Worm (Caenorhabditis elegans): ENCODE data around the gene hsp-12.6.

Gene hsp-12.6

ce11 chrIV:9477135-9477928 is 30.3 kb upstream of the hsp-12.6 start, which contains the start of gene wrt-3 (continued):
- peak; percentile 59 for TF ChIP-seq tlf-1 (GFP tag; optimal IDR thresholded peaks at IDR 0.05)
- TF ChIP-seq lin-54 (GFP tag; optimal IDR thresholded peaks at IDR 0.05) = peak; percentile 75
- peak; percentile 73 for TF ChIP-seq D2030.7 (GFP tag; IDR thresholded peaks at IDR 0.05)
- no peak for TF ChIP-seq nfyb-1 (GFP tag; IDR thresholded peaks at IDR 0.05)
- TF ChIP-seq zfh-2 (GFP tag; conservative IDR thresholded peaks at IDR 0.05) = no peak
- TF ChIP-seq ceh-91 (GFP tag; IDR thresholded peaks at IDR 0.05) = no peak
- peak; percentile 96 for TF ChIP-seq snpc-1.3 (tag; optimal IDR thresholded peaks at IDR 0.05; ENCODE audit: insufficient read depth)

DNA sequence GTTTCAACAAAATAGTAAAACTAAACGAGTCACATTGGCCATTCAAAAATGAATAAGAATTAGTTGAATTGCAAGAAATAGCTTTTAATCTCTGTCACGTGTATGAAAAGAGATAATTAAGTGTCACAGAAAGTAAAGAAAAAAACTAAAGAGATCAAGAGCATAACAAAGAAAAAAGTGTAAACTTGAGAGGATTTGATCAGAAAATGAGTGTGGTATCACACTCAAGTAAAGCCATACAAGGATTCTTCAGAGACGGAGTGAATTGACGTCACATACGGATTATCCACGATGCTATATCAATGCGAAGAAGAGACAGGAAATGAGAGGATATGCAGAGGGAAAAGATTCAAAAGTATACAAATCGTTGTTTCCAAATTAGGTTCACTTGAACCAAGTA is 22.3 kb upstream of the hsp-12.6 start:
- TF ChIP-seq ceh-58 (GFP tag; IDR thresholded peaks at IDR 0.05) (no peak), hlh-12 (tag; optimal IDR thresholded peaks at IDR 0.05) (no peak), nhr-80 (tag; optimal IDR thresholded peaks at IDR 0.05) (no peak), ZK185.1 (tag; optimal IDR thresholded peaks at IDR 0.05; ENCODE audit: poor library complexity, severe bottlenecking) (no peak), Y67H2A.10 (GFP tag; conservative IDR thresholded peaks at IDR 0.05) (no peak), lin-35 (GFP tag; optimal IDR thresholded peaks at IDR 0.05) (no peak), ceh-40 (GFP tag; IDR thresholded peaks at IDR 0.05) (no peak), ztf-6 (GFP tag; IDR thresholded peaks at IDR 0.05) (no peak), tbx-9 (tag; optimal IDR thresholded peaks at IDR 0.05; ENCODE audit: borderline replicate concordance) (no peak), him-1 (tag; optimal IDR thresholded peaks at IDR 0.05) (no peak), lsy-27 (tag; optimal IDR thresholded peaks at IDR 0.05; ENCODE audit: borderline replicate concordance, insufficient read depth) (no peak)

ce11 chrIV:9467418-9467817 is 20.4 kb upstream of the hsp-12.6 start, which contains the start of gene F38E11.6:
Gene F38E11.6 (minus strand): TSS chrIV:9467518.
- no peak for TF ChIP-seq zfh-2 (GFP tag; conservative IDR thresholded peaks at IDR 0.05)

DNA sequence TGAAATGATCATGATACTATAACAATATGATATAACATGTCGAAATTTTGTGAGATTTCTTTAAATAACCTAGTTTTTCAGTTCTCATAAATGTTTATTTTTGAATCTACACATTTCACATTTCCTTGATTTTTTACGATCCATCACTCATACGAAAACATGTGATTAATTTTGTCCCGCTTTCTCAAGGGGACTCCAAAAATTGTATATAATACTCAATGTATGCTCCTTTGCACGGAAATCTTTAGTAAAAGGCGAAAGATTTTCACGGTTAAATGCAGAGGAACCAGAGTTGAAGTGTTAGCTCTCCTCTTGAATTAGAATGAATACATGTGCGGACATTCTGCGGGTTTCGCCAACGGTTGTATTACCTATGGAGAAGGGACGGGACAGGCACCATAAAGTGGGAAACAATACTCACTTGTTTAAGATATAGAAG is 17.3 kb upstream of the hsp-12.6 start:
- TF ChIP-seq him-1 (tag; optimal IDR thresholded peaks at IDR 0.05) (peak; percentile 84), attf-3 (GFP tag; conservative IDR thresholded peaks at IDR 0.05) (0 out of 2 replicates have a peak, but pooled peaks have one; percentile 14), hmg-1.2 (GFP tag; IDR thresholded peaks at IDR 0.05) (peak; percentile 73), mes-4 (tag; optimal IDR thresholded peaks at IDR 0.05) (no peak), rcor-1 (GFP tag; IDR thresholded peaks at IDR 0.05) (peak; percentile 41; the same call in 1 of the 2 replicates), B0019.2 (GFP tag; conservative IDR thresholded peaks at IDR 0.05) (0 out of 2 replicates have a peak, but pooled peaks have one; percentile 16), snpc-4 (GFP tag; optimal IDR thresholded peaks at IDR 0.05) (peak; percentile 91), snpc-4 (tag; optimal IDR thresholded peaks at IDR 0.05) (peak; percentile 89 to 96 (median 93)), snpc-1.1 (tag; optimal IDR thresholded peaks at IDR 0.05; ENCODE audit: insufficient read depth) (peak; percentile 95), athp-1 (tag; optimal IDR thresholded peaks at IDR 0.05) (no peak), hsf-1 (GFP tag; IDR thresholded peaks at IDR 0.05) (peak; percentile 29; the same call in 1 of the 2 replicates), Y56A3A.18 (GFP tag; IDR thresholded peaks at IDR 0.05) (no peak), mxl-1 (tag; optimal IDR thresholded peaks at IDR 0.05) (no peak), rpc-1 (optimal IDR thresholded peaks at IDR 0.05) (no peak), rpc-1 (tag; optimal IDR thresholded peaks at IDR 0.05) (peak; percentile 9), hrde-1 (tag; optimal IDR thresholded peaks at IDR 0.05; ENCODE audit: borderline replicate concordance) (no peak), F49E8.2 (tag; optimal IDR thresholded peaks at IDR 0.05; ENCODE audit: insufficient read depth) (peak; percentile 88), D2030.7 (GFP tag; IDR thresholded peaks at IDR 0.05) (peak; percentile 82), egl-44 (GFP tag; IDR thresholded peaks at IDR 0.05) (no peak), nhr-179 (tag; optimal IDR thresholded peaks at IDR 0.05) (no peak), F23B12.7 (tag; optimal IDR thresholded peaks at IDR 0.05; ENCODE audit: insufficient read depth) (no peak), F57C9.4 (tag; optimal IDR thresholded peaks at IDR 0.05) (no peak), lin-26 (GFP tag; IDR thresholded peaks at IDR 0.05) (peak; percentile 67), snpc-1.3 (tag; optimal IDR thresholded peaks at IDR 0.05; ENCODE audit: insufficient read depth) (peak; percentile 81), attf-6 (GFP tag; IDR thresholded peaks at IDR 0.05) (peak; percentile 90; the same call in 1 of the 2 replicates), lag-1 (GFP tag; IDR thresholded peaks at IDR 0.05) (no peak)

Measured in whole organism, young adult.